Worm (Caenorhabditis elegans) whole organism, L2 larva: Measurements from ENCODE around the gene F52H2.15.

Experiments used
- F13H6.1 ChIP-seq: sonication (generic microtip); optimal IDR thresholded peaks from 2 replicates; lab custom pipeline; 2016; ENCODE audit warnings: missing genetic modification characterization, missing compliant biosample characterization
- ZK546.5 ChIP-seq: sonication (generic microtip); optimal IDR thresholded peaks from 2 replicates; lab custom pipeline; 2017; ENCODE audit warnings: missing biosample characterization, missing genetic modification characterization
- ceh-16 ChIP-seq: fragments of 150-350 bp; optimal IDR thresholded peaks from 2 replicates; lab custom pipeline; 2014; ENCODE audit warnings: missing biosample characterization, missing genetic modification characterization
- ceh-82 ChIP-seq: fragments of 150-350 bp; optimal IDR thresholded peaks from 2 replicates; lab custom pipeline; 2014; ENCODE audit warnings: missing biosample characterization, missing genetic modification characterization
- egl-27 ChIP-seq: sonication (generic microtip); optimal IDR thresholded peaks from 3 replicates; lab custom pipeline; 2017; ENCODE audit warnings: missing biosample characterization, missing genetic modification reagents, missing genetic modification characterization
- fos-1 ChIP-seq: fragments of 150-350 bp; optimal IDR thresholded peaks from 2 replicates; lab custom pipeline; 2014; ENCODE audit warnings: missing biosample characterization, missing genetic modification characterization
- lin-39 ChIP-seq: fragments of 150-350 bp; optimal IDR thresholded peaks from 2 replicates; lab custom pipeline; 2014; ENCODE audit warnings: missing biosample characterization, missing genetic modification reagents, missing genetic modification characterization
- mdl-1 ChIP-seq, 2 experiments: fragments of 150-350 bp in 1 of 2; sonication (generic microtip) in 1 of 2; optimal IDR thresholded peaks; 2 replicates each; lab custom pipeline; 2017; ENCODE audit warnings: missing biosample characterization in 2 of 2, missing genetic modification characterization in 2 of 2
- nhr-12 ChIP-seq: fragments of 150-350 bp; optimal IDR thresholded peaks from 2 replicates; lab custom pipeline; 2014; ENCODE audit warnings: missing biosample characterization, missing genetic modification characterization
- nhr-23 ChIP-seq: fragments of 150-350 bp; optimal IDR thresholded peaks from 2 replicates; lab custom pipeline; 2014; ENCODE audit warnings: missing biosample characterization, missing genetic modification reagents, missing genetic modification characterization
- nhr-237 ChIP-seq: fragments of 150-350 bp; optimal IDR thresholded peaks from 2 replicates; lab custom pipeline; 2014; ENCODE audit warnings: missing biosample characterization, missing genetic modification characterization
- nhr-25 ChIP-seq: fragments of 150-350 bp; sonication (generic microtip); optimal IDR thresholded peaks from 3 replicates; lab custom pipeline; 2014; ENCODE audit warnings: missing biosample characterization, missing genetic modification characterization
- skn-1 ChIP-seq: sonication (generic microtip); optimal IDR thresholded peaks from 2 replicates; lab custom pipeline; 2017; ENCODE audit warnings: missing biosample characterization, missing genetic modification characterization

DNA sequence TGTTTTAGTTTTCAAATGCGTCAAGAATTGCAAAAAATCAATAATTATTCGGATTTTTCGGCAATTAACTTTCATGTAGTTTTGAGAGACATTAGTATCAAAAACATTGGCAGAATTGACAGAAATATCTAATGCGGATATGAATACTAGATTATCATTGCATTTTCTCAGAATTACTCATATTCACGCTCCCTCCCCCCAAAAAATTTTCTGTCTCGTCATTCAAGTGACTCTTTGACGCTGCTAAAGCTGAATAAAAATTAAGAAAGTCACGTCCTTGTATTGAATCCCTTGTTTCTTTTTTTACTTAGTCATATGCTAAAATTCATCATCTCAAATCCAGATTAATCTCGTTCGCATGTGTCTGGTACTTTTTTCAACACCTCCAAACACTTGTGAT, 31.4 kb downstream of the F52H2.15 start:
- TF ChIP-seq nhr-237 = no peak
- no peak for TF ChIP-seq ZK546.5
- no peak for TF ChIP-seq F13H6.1 (tag; lab: Kevin White, UChicago)
- no peak for TF ChIP-seq skn-1
- TF ChIP-seq mdl-1 (tag; optimal IDR thresholded peaks at IDR 0.05; lab: Kevin White, UChicago) = no peak
- no peak for TF ChIP-seq ceh-82 (tag; lab: Kevin White, UChicago)
- no peak for TF ChIP-seq fos-1
- no peak for TF ChIP-seq nhr-23 (tag; lab: Kevin White, UChicago)
- TF ChIP-seq ceh-16 (tag; lab: Kevin White, UChicago) = no peak
- TF ChIP-seq lin-39 = no peak
- no peak for TF ChIP-seq egl-27 (tag; lab: Kevin White, UChicago)
- no peak for TF ChIP-seq nhr-25
- no peak for TF ChIP-seq nhr-12 (tag; lab: Kevin White, UChicago)
